Fruit fly (Drosophila melanogaster) whole organism, prepupa: ENCODE data around the gene CG43246.

Source experiments
- CG10669 ChIP-seq: fragments of 200-800 bp; sonication (Bioruptor generic); optimal IDR thresholded peaks from 3 replicates; lab custom pipeline; 2018; ENCODE audit warnings: missing biosample characterization, mild to moderate bottlenecking, missing genetic modification characterization, moderate library complexity
- CG4318 ChIP-seq: fragments of 200-800 bp; sonication (Bioruptor generic); optimal IDR thresholded peaks from 3 replicates; lab custom pipeline; 2017; ENCODE audit warnings: missing biosample characterization, mild to moderate bottlenecking, missing genetic modification characterization
- fd85E ChIP-seq: fragments of 200-800 bp; sonication (Bioruptor generic); optimal IDR thresholded peaks from 3 replicates; lab custom pipeline; 2016; ENCODE audit warnings: missing biosample characterization, missing genetic modification characterization
- fkh ChIP-seq: fragments of 200-800 bp; sonication (Bioruptor generic); optimal IDR thresholded peaks from 3 replicates; lab custom pipeline; 2017; ENCODE audit warnings: missing biosample characterization, mild to moderate bottlenecking, missing genetic modification characterization, moderate library complexity

DNA sequence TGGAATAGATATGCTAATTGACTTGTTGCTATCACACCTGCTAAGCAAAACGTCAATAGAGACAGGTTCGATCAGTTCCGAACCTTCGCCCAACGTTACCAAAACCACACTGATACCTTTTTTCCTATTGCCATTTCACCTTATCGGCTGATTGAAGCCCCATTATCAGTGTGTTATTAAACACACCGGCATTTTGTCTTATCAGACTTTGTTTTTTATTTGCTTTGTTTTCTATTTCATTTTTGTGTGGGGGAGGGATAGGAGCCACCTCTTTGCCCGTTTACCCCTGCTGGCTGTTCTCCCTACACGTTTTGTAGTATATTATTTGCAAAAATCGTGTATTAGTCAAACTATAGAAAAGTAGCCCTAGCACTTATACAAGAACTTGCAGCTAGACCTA is 26.5 kb upstream of the CG43246 start:
- TF ChIP-seq fd85E (GFP tag; lab: Kevin White, UChicago): no peak
- no peak for TF ChIP-seq CG10669 (GFP tag; lab: Kevin White, UChicago)
- peak; percentile 61 for TF ChIP-seq fkh
- no peak for TF ChIP-seq CG4318 (GFP tag; lab: Kevin White, UChicago)
